Fruit fly (Drosophila melanogaster) whole organism, embryonic: ENCODE results near the gene dachs.

Source experiments
- CG13424 ChIP-seq: fragments of 200-800 bp; sonication (Bioruptor generic); optimal IDR thresholded peaks from 2 replicates; lab custom pipeline; 2019; ENCODE audit warnings: missing biosample characterization, mild to moderate bottlenecking, missing genetic modification characterization, moderate library complexity
- CG2678 ChIP-seq: fragments of 200-800 bp; sonication (Bioruptor generic); optimal IDR thresholded peaks from 3 replicates; lab custom pipeline; 2019; ENCODE audit warnings: missing biosample characterization, mild to moderate bottlenecking, missing genetic modification characterization, moderate library complexity
- CG4328 ChIP-seq: fragments of 200-800 bp; sonication (Bioruptor generic); optimal IDR thresholded peaks from 3 replicates; lab custom pipeline; 2017; ENCODE audit warnings: missing biosample characterization, missing genetic modification reagents, missing genetic modification characterization
- CG4360 ChIP-seq: fragments of 200-800 bp; sonication (Bioruptor generic); IDR thresholded peaks from 2 replicates; pipeline ENCODE4 v1.3.6; 2022; ENCODE audit warnings: missing biosample characterization, missing genetic modification characterization
- CG8944 ChIP-seq: fragments of 200-800 bp; sonication (Bioruptor generic); optimal IDR thresholded peaks from 3 replicates; lab custom pipeline; 2016; ENCODE audit warnings: missing biosample characterization, missing genetic modification characterization
- Dip2 ChIP-seq: fragments of 200-800 bp; sonication (Bioruptor generic); IDR thresholded peaks from 2 replicates; pipeline ENCODE4 v1.3.6; 2022; ENCODE audit warnings: missing biosample characterization, missing genetic modification characterization
- Fer3 ChIP-seq: fragments of 200-800 bp; sonication (Bioruptor generic); optimal IDR thresholded peaks from 2 replicates; lab custom pipeline; 2018; ENCODE audit warnings: missing biosample characterization, mild to moderate bottlenecking, missing genetic modification characterization, moderate library complexity
- Hr3 ChIP-seq: fragments of 200-800 bp; sonication (Bioruptor generic); optimal IDR thresholded peaks from 3 replicates; lab custom pipeline; 2016; ENCODE audit warnings: missing biosample characterization, missing genetic modification characterization
- Nf-YB ChIP-seq: fragments of 200-800 bp; sonication (Bioruptor generic); optimal IDR thresholded peaks from 3 replicates; lab custom pipeline; 2019; ENCODE audit warnings: missing biosample characterization, mild to moderate bottlenecking, missing genetic modification characterization, moderate library complexity
- Optix ChIP-seq: fragments of 200-800 bp; sonication (Bioruptor generic); IDR thresholded peaks from 3 replicates; pipeline ENCODE4 v1.3.6; 2022; ENCODE audit warnings: missing biosample characterization, missing genetic modification characterization
- sob ChIP-seq: fragments of 200-800 bp; sonication (Bioruptor generic); IDR thresholded peaks from 2 replicates; pipeline ENCODE4 v1.3.6; 2022; ENCODE audit warnings: missing biosample characterization, missing genetic modification characterization
- twi ChIP-seq: fragments of 200-800 bp; optimal IDR thresholded peaks from 2 replicates; lab custom pipeline; 2019; ENCODE audit warnings: missing biosample characterization, mild to moderate bottlenecking, missing genetic modification characterization, moderate library complexity

DNA sequence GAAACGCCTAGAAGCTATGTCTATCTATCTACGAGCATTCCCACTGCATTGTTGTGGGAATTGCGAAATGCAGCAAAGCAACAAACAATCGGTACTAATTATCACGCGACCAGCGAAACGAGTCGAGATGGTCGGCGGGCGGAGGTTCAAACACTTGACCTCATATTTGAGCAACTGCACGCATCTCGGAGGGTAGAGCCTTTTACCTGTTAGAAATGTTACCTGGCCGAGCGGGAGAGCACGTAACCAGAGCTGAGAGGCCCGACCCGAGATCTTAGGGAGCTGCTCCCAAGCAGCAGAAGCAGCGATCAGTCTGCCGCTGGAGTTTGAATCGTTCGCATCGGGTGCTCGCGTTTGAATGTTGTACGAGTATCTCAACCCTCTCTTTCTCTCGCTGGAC, 11.8 kb downstream of the dachs start:
- TF ChIP-seq CG4360 (GFP tag; lab: Robert Waterston, UW) (0 out of 2 replicates have a peak, but pooled peaks have one; percentile 15), sob (GFP tag; lab: Robert Waterston, UW) (no peak), Nf-YB (no peak), twi (tag; lab: Kevin White, UChicago) (no peak), CG4328 (GFP tag; lab: Kevin White, UChicago) (no peak), Hr3 (GFP tag; lab: Kevin White, UChicago) (no peak), CG2678 (tag; lab: Kevin White, UChicago) (no peak), CG8944 (no peak), Fer3 (no peak), Dip2 (GFP tag; lab: Robert Waterston, UW) (no peak), CG13424 (tag; lab: Kevin White, UChicago) (no peak), Optix (GFP tag; lab: Robert Waterston, UW) (no peak)
